Fruit fly (Drosophila melanogaster): ENCODE results near the gene RpS14b.

Gene RpS14b

dm6 chrX:7901153-7902038 lies 33.3 kb upstream of the RpS14b start, which contains the start of the genes RpS6 and bys (continued):
- no peak for TF ChIP-seq Blimp-1 (GFP tag; optimal IDR thresholded peaks at IDR 0.05)
- TF ChIP-seq CG17359 (tag; optimal IDR thresholded peaks at IDR 0.05) = peak; percentile 14
- TF ChIP-seq CG9932 (GFP tag; IDR thresholded peaks at IDR 0.05) = peak; percentile 74
- TF ChIP-seq pan (optimal IDR thresholded peaks at IDR 0.05) = no peak
- peak in 1 of 2 experiments; percentile 65 for TF ChIP-seq pan (GFP tag; optimal IDR thresholded peaks at IDR 0.05 in 1 of 2, IDR thresholded peaks at IDR 0.05 in 1 of 2)
- TF ChIP-seq CG17385 (GFP tag; optimal IDR thresholded peaks at IDR 0.05) = peak; percentile 63
- TF ChIP-seq CG6791 (GFP tag; IDR thresholded peaks at IDR 0.05; ENCODE audit: partially characterized antibody) = peak; percentile 83
- TF ChIP-seq CG15073 (GFP tag; optimal IDR thresholded peaks at IDR 0.05) = no peak
- peak; percentile 23 for TF ChIP-seq stwl (tag; optimal IDR thresholded peaks at IDR 0.05)
- TF ChIP-seq onecut (GFP tag; IDR thresholded peaks at IDR 0.05) = peak; percentile 75
- peak; percentile 49 for TF ChIP-seq CG7556 (GFP tag; optimal IDR thresholded peaks at IDR 0.05)
- no peak for TF ChIP-seq CG3163 (GFP tag; optimal IDR thresholded peaks at IDR 0.05)
- peak; percentile 2 for TF ChIP-seq CG10979 (tag; optimal IDR thresholded peaks at IDR 0.05)
- no peak for TF ChIP-seq CG10321 (GFP tag; IDR thresholded peaks at IDR 0.05)
- peak; percentile 31 for TF ChIP-seq Nf-YC (tag; optimal IDR thresholded peaks at IDR 0.05)
- TF ChIP-seq nau (GFP tag; optimal IDR thresholded peaks at IDR 0.05) = no peak
- TF ChIP-seq Dfd (GFP tag; optimal IDR thresholded peaks at IDR 0.05) = no peak
- TF ChIP-seq otp (GFP tag; IDR thresholded peaks at IDR 0.05) = peak; percentile 72; the same call in 2 of the 3 replicates
- TF ChIP-seq D (optimal IDR thresholded peaks at IDR 0.05) = no peak
- TF ChIP-seq D (GFP tag; optimal IDR thresholded peaks at IDR 0.05) = peak; percentile 10
- TF ChIP-seq exex (tag; optimal IDR thresholded peaks at IDR 0.05) = no peak
- no peak for TF ChIP-seq CG7372 (GFP tag; IDR thresholded peaks at IDR 0.05)
- TF ChIP-seq Lpt (GFP tag; optimal IDR thresholded peaks at IDR 0.05) = no peak
- TF ChIP-seq disco-r (GFP tag; optimal IDR thresholded peaks at IDR 0.05) = peak; percentile 7
- no peak for TF ChIP-seq seq (GFP tag; IDR thresholded peaks at IDR 0.05)
- TF ChIP-seq fd96Cb (tag; optimal IDR thresholded peaks at IDR 0.05) = no peak
- TF ChIP-seq btn (GFP tag; optimal IDR thresholded peaks at IDR 0.05) = no peak
- TF ChIP-seq Antp (GFP tag; optimal IDR thresholded peaks at IDR 0.05) = peak; percentile 35
- peak; percentile 3 for TF ChIP-seq CG15696 (tag; optimal IDR thresholded peaks at IDR 0.05)
- TF ChIP-seq gcm2 (GFP tag; optimal IDR thresholded peaks at IDR 0.05) = no peak
- peak; percentile 80 for TF ChIP-seq Dll (GFP tag; IDR thresholded peaks at IDR 0.05; ENCODE audit: partially characterized antibody)
- TF ChIP-seq grn (GFP tag; optimal IDR thresholded peaks at IDR 0.05) = no peak
- TF ChIP-seq croc (GFP tag; conservative IDR thresholded peaks at IDR 0.05) = no peak
- no peak for TF ChIP-seq Atf6 (GFP tag; IDR thresholded peaks at IDR 0.05)
- TF ChIP-seq zf30C (GFP tag; optimal IDR thresholded peaks at IDR 0.05) = peak; percentile 10
- peak; percentile 15 for TF ChIP-seq CG4328 (GFP tag; optimal IDR thresholded peaks at IDR 0.05)
- peak; percentile 49 for TF ChIP-seq Drgx (GFP tag; IDR thresholded peaks at IDR 0.05)
- peak; percentile 31 for TF ChIP-seq mam (GFP tag; optimal IDR thresholded peaks at IDR 0.05)
- no peak for TF ChIP-seq HmgZ (tag; optimal IDR thresholded peaks at IDR 0.05)
- peak; percentile 8 for TF ChIP-seq CG4820 (GFP tag; optimal IDR thresholded peaks at IDR 0.05)
- peak; percentile 7 for TF ChIP-seq bigmax (GFP tag; optimal IDR thresholded peaks at IDR 0.05)
- no peak for TF ChIP-seq luna (GFP tag; optimal IDR thresholded peaks at IDR 0.05)
- TF ChIP-seq CG4707 (GFP tag; optimal IDR thresholded peaks at IDR 0.05) = peak; percentile 63
- TF ChIP-seq CG2678 (tag; optimal IDR thresholded peaks at IDR 0.05) = peak; percentile 35
- no peak for TF ChIP-seq tll (GFP tag; optimal IDR thresholded peaks at IDR 0.05)
- peak; percentile 58 for TF ChIP-seq CG32772 (GFP tag; IDR thresholded peaks at IDR 0.05)
- peak; percentile 16 for TF ChIP-seq Sry-β (GFP tag; optimal IDR thresholded peaks at IDR 0.05)
- TF ChIP-seq Med (GFP tag) = peak; percentile 89
- TF ChIP-seq ac (GFP tag; optimal IDR thresholded peaks at IDR 0.05) = peak; percentile 46
